Fruit fly (Drosophila melanogaster) whole organism, pupa: ENCODE data around the gene UQCR-14.

ENCODE experiments used
- CG10348 ChIP-seq: fragments of 200-800 bp; sonication (Bioruptor generic); IDR thresholded peaks from 2 replicates; pipeline ENCODE4 v1.3.6; 2022; ENCODE audit warnings: missing biosample characterization, missing genetic modification characterization
- CG12605 ChIP-seq: fragments of 200-800 bp; sonication (Bioruptor generic); IDR thresholded peaks from 2 replicates; pipeline ENCODE4 v1.3.6; 2022; ENCODE audit warnings: missing biosample characterization, missing genetic modification characterization
- CG13204 ChIP-seq: fragments of 200-800 bp; sonication (Bioruptor generic); optimal IDR thresholded peaks from 2 replicates; lab custom pipeline; 2018; ENCODE audit warnings: missing biosample characterization, mild to moderate bottlenecking, missing genetic modification characterization, moderate library complexity
- CG14655 ChIP-seq: fragments of 200-800 bp; sonication (Bioruptor generic); optimal IDR thresholded peaks from 3 replicates; lab custom pipeline; 2017; ENCODE audit warnings: mild to moderate bottlenecking, missing biosample characterization, missing genetic modification reagents, missing genetic modification characterization
- CG15710 ChIP-seq: fragments of 200-800 bp; sonication (Bioruptor generic); optimal IDR thresholded peaks from 2 replicates; lab custom pipeline; 2018; ENCODE audit warnings: missing biosample characterization, mild to moderate bottlenecking, missing genetic modification characterization, moderate library complexity
- CG17806 ChIP-seq: fragments of 200-800 bp; sonication (Bioruptor generic); optimal IDR thresholded peaks from 2 replicates; lab custom pipeline; 2018; ENCODE audit warnings: missing biosample characterization, mild to moderate bottlenecking, missing genetic modification characterization, moderate library complexity
- CG32121 ChIP-seq: fragments of 200-800 bp; sonication (Bioruptor generic); IDR thresholded peaks from 2 replicates; pipeline ENCODE4 v1.3.6; 2022; ENCODE audit warnings: missing biosample characterization, missing genetic modification characterization
- CG34367 ChIP-seq: fragments of 200-800 bp; sonication (Bioruptor generic); optimal IDR thresholded peaks from 2 replicates; lab custom pipeline; 2018; ENCODE audit warnings: missing biosample characterization, mild to moderate bottlenecking, missing genetic modification characterization
- CG4496 ChIP-seq: fragments of 200-800 bp; sonication (Bioruptor generic); IDR thresholded peaks from 3 replicates; pipeline ENCODE4 v1.3.6; 2022; ENCODE audit warnings: missing biosample characterization, missing genetic modification characterization
- CG8159 ChIP-seq: fragments of 200-800 bp; sonication (Bioruptor generic); optimal IDR thresholded peaks from 3 replicates; lab custom pipeline; 2018; ENCODE audit warnings: missing biosample characterization, mild to moderate bottlenecking, missing genetic modification characterization, moderate library complexity
- CG8301 ChIP-seq: fragments of 200-800 bp; sonication (Bioruptor generic); optimal IDR thresholded peaks from 2 replicates; lab custom pipeline; 2018; ENCODE audit warnings: missing biosample characterization, mild to moderate bottlenecking, missing genetic modification characterization
- CG9948 ChIP-seq: fragments of 200-800 bp; sonication (Bioruptor generic); optimal IDR thresholded peaks from 2 replicates; lab custom pipeline; 2018; ENCODE audit warnings: missing biosample characterization, mild to moderate bottlenecking, missing genetic modification characterization, moderate library complexity
- D1 ChIP-seq: fragments of 200-800 bp; sonication (Bioruptor generic); optimal IDR thresholded peaks from 2 replicates; lab custom pipeline; 2018; ENCODE audit warnings: missing biosample characterization, mild to moderate bottlenecking, missing genetic modification characterization, moderate library complexity
- EcR ChIP-seq: fragments of 200-800 bp; sonication (Bioruptor generic); optimal IDR thresholded peaks from 3 replicates; lab custom pipeline; 2019; ENCODE audit warnings: missing biosample characterization, missing genetic modification characterization, mild to moderate bottlenecking, moderate library complexity, missing genetic modification reagents
- Ets98B ChIP-seq: fragments of 200-800 bp; sonication (Bioruptor generic); IDR thresholded peaks from 2 replicates; pipeline ENCODE4 v1.3.6; 2022; ENCODE audit warnings: missing biosample characterization, missing genetic modification characterization
- Pif1A ChIP-seq: fragments of 200-800 bp; sonication (Bioruptor generic); optimal IDR thresholded peaks from 3 replicates; lab custom pipeline; 2016; ENCODE audit warnings: missing biosample characterization, missing genetic modification characterization
- Pif1B ChIP-seq: fragments of 200-800 bp; sonication (Bioruptor generic); optimal IDR thresholded peaks from 3 replicates; lab custom pipeline; 2016; ENCODE audit warnings: missing biosample characterization, missing genetic modification characterization
- Snoo ChIP-seq: fragments of 200-800 bp; sonication (Bioruptor generic); optimal IDR thresholded peaks from 3 replicates; lab custom pipeline; 2017; ENCODE audit warnings: missing biosample characterization, mild to moderate bottlenecking, missing genetic modification characterization, inconsistent platforms
- fd96Ca ChIP-seq: fragments of 200-800 bp; sonication (Bioruptor generic); IDR thresholded peaks from 3 replicates; pipeline ENCODE4 v1.3.6; 2022; ENCODE audit warnings: missing biosample characterization, missing genetic modification characterization
- gl ChIP-seq: fragments of 200-800 bp; sonication (Bioruptor generic); optimal IDR thresholded peaks from 2 replicates; lab custom pipeline; 2018; ENCODE audit warnings: missing biosample characterization, mild to moderate bottlenecking, missing genetic modification characterization
- rn ChIP-seq: fragments of 200-800 bp; sonication (Bioruptor generic); IDR thresholded peaks from 2 replicates; pipeline ENCODE4 v1.3.6; 2022; ENCODE audit warnings: missing biosample characterization, missing genetic modification characterization

Gene UQCR-14

DNA sequence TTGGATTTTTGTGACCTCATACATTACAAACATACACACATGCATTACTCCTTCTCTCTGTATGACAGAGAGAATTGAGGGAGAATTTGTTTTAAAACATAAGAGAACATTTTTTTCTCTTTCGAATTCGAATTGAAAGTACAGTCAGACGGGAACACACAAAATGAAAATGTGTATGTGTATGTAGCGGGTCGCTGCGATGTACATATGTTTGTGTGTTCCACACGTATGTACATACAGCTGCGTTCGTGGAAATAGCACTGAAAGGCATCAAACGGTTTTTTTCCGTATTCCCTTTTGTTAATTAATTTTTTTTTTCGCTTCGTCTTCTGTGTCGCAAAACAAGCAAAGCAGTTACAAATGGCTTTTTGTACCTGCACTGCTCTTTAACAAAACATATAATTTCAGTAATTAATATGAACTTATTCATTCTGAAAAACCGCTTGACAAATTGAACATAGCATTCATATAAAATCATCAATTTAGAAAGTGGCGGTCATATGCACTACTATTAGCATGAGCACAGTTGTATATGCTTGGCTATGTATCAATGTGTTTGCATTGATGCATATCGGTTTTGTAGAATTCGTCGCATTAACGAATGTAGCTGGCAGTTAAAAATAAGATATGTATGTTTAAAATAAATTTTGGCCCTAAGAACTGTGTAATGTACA lies 46.7 kb downstream of the UQCR-14 start:
- TF ChIP-seq CG34367 (tag; lab: Kevin White, UChicago) (peak; percentile 97), Pif1B (GFP tag; lab: Kevin White, UChicago) (peak; percentile 95), CG15710 (tag; lab: Kevin White, UChicago) (peak; percentile 97), D1 (tag; lab: Kevin White, UChicago) (peak; percentile 95), CG13204 (GFP tag; lab: Kevin White, UChicago) (peak; percentile 93), CG9948 (tag; lab: Kevin White, UChicago) (peak; percentile 97), gl (tag; lab: Kevin White, UChicago) (peak; percentile 94), Ets98B (GFP tag; lab: Robert Waterston, UW) (peak; percentile 89), rn (peak; percentile 86), CG8301 (tag; lab: Kevin White, UChicago) (peak; percentile 98), fd96Ca (GFP tag; lab: Robert Waterston, UW) (peak; percentile 96), Pif1A (GFP tag; lab: Kevin White, UChicago) (peak; percentile 97), CG32121 (GFP tag; lab: Robert Waterston, UW) (peak; percentile 96), CG4496 (GFP tag; lab: Robert Waterston, UW) (peak; percentile 94), CG10348 (GFP tag; lab: Robert Waterston, UW) (peak; percentile 79), CG12605 (GFP tag; lab: Robert Waterston, UW) (peak; percentile 90), Snoo (peak; percentile 96), CG8159 (tag; lab: Kevin White, UChicago) (peak; percentile 98), CG14655 (GFP tag; lab: Kevin White, UChicago) (peak; percentile 99), CG17806 (tag; lab: Kevin White, UChicago) (peak; percentile 95), EcR (GFP tag; lab: Kevin White, UChicago) (peak; percentile 6)

DNA sequence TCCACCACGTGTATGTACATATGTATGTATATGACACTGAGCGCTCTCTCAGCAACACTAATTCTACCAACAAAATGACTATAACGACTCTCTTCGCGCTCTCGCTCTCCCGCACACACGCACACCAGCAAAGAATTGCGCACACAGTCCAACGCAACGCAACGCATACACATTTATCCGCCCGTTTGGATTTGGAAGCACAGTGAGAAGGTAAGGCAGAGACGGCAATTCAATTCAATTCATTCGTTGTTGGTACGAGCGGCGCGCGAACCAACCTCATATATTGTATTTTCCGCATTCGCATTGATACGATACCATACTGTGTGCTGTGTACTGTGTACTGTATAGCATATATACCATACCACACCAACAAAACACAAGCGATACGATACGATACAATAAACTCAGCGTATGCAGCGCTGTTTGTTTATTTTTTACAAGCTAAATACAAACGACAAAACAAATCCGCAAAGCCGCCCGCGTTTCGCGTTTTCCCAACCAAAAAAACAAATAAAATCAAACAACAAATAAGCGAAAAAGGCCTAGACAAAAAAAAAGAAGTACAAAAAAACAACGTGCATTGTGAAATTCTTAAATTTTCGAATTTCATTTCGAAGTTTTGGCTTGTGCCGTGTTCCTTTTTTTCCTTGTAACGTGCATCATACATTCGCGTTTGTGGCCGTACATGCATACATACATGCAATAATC lies 47.5 kb downstream of the UQCR-14 start, which contains the start of the genes CG9921 and Dsp1:
Gene CG9921 (minus strand): TSS at position 167 of the 708 bp plus-strand sequence.
Gene Dsp1 (plus strand): TSS at position 179 of the 708 bp plus-strand sequence.
- 0 out of 2 replicates have a peak, but pooled peaks have one; percentile 30 for TF ChIP-seq CG12605 (GFP tag; lab: Robert Waterston, UW)
- no peak for TF ChIP-seq CG8301 (tag; lab: Kevin White, UChicago)
- no peak for TF ChIP-seq CG8159 (tag; lab: Kevin White, UChicago)
- peak; percentile 54; the same call in 1 of the 3 replicates for TF ChIP-seq fd96Ca (GFP tag; lab: Robert Waterston, UW)
- no peak for TF ChIP-seq CG10348 (GFP tag; lab: Robert Waterston, UW)
- no peak for TF ChIP-seq CG17806 (tag; lab: Kevin White, UChicago)
- no peak for TF ChIP-seq CG9948 (tag; lab: Kevin White, UChicago)
- peak; percentile 9 for TF ChIP-seq EcR (GFP tag; lab: Kevin White, UChicago)
- TF ChIP-seq CG14655 (GFP tag; lab: Kevin White, UChicago), result peak; percentile 3
- no peak for TF ChIP-seq CG15710 (tag; lab: Kevin White, UChicago)
- peak; percentile 29; the same call in 1 of the 3 replicates for TF ChIP-seq CG4496 (GFP tag; lab: Robert Waterston, UW)
- peak; percentile 35; the same call in 1 of the 2 replicates for TF ChIP-seq Ets98B (GFP tag; lab: Robert Waterston, UW)
- TF ChIP-seq, all 21 proteins: peak for 6

DNA sequence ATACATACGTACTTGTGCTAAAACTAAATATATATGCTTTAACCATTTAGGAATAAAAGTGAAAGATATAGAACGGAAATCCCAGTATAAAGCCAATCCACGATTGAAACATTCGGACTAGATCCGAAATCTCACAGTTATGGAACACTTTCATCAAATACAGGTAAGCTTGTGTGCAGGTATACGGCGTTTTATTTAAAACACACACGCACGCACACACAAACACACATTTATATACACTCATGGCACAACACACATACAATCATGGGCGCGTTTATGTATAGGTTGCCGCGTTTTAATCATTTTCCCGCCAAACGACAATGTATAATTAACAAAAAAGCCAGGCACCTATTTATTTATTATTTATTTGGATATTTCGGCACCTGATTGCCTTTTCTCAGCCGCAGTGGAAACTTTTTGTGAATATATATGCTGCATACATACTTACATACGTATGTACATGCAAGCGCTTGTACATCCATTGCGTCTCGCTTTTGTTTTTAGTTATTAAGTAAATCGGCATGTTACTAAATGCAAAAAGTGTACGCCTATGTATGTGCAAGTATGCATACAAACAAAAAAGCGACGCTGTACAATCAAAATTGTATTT lies 48.3 kb downstream of the UQCR-14 start:
- TF ChIP-seq rn (no peak), CG13204 (GFP tag; lab: Kevin White, UChicago) (no peak), CG10348 (GFP tag; lab: Robert Waterston, UW) (no peak)

DNA sequence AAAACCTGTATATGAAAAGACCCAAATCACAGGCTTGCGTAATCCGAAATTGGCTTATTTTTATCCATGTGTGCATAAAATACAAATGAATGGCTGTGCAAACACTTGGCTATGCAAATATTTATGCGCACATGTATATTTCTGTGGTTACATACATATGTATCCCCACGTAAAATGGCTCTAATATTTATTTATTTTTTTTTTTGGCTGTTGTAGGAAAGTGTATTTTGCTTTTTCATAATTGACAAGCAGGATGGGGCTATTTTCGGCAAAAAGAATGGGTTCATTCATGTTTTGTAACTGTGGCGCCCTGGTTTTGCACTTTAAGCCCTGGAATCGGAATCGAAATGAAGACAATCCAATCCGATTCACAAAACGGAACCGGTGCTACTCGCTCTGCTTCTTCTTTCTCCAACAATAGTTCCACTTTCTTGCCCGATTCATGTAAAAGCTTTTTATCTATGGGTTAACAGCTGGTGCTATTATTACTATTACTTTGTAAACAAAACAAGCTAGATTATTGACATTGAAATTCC lies 49.1 kb downstream of the UQCR-14 start:
- TF ChIP-seq CG12605 (GFP tag; lab: Robert Waterston, UW), result peak; percentile 64; the same call in 1 of the 2 replicates
- TF ChIP-seq CG32121 (GFP tag; lab: Robert Waterston, UW), result peak; percentile 90
- peak; percentile 77 for TF ChIP-seq Pif1B (GFP tag; lab: Kevin White, UChicago)
- TF ChIP-seq CG4496 (GFP tag; lab: Robert Waterston, UW), result peak; percentile 93
- TF ChIP-seq D1 (tag; lab: Kevin White, UChicago), result no peak
- no peak for TF ChIP-seq gl (tag; lab: Kevin White, UChicago)
- TF ChIP-seq CG17806 (tag; lab: Kevin White, UChicago), result peak; percentile 62
- TF ChIP-seq CG8301 (tag; lab: Kevin White, UChicago), result peak; percentile 49
- TF ChIP-seq CG14655 (GFP tag; lab: Kevin White, UChicago), result no peak
- TF ChIP-seq Snoo, result peak; percentile 67
- peak; percentile 33 for TF ChIP-seq CG9948 (tag; lab: Kevin White, UChicago)
- peak; percentile 87 for TF ChIP-seq Ets98B (GFP tag; lab: Robert Waterston, UW)
- no peak for TF ChIP-seq CG10348 (GFP tag; lab: Robert Waterston, UW)
- TF ChIP-seq CG13204 (GFP tag; lab: Kevin White, UChicago), result no peak
- TF ChIP-seq CG8159 (tag; lab: Kevin White, UChicago), result peak; percentile 57
- TF ChIP-seq Pif1A (GFP tag; lab: Kevin White, UChicago), result peak; percentile 80
- TF ChIP-seq CG34367 (tag; lab: Kevin White, UChicago), result peak; percentile 46
- peak; percentile 61 for TF ChIP-seq rn
- peak; percentile 86 for TF ChIP-seq fd96Ca (GFP tag; lab: Robert Waterston, UW)
- peak; percentile 55 for TF ChIP-seq CG15710 (tag; lab: Kevin White, UChicago)
- TF ChIP-seq EcR (GFP tag; lab: Kevin White, UChicago), result no peak
